Worm (Caenorhabditis elegans) whole organism, mixed stage, embryonic: ENCODE data around the gene F14F7.5.

ENCODE experiments used
- M03D4.4 ChIP-seq: sonication (generic microtip); optimal IDR thresholded peaks from 2 replicates; lab custom pipeline; 2017; ENCODE audit warnings: mild to moderate bottlenecking, missing genetic modification characterization, missing compliant biosample characterization
- bed-3 ChIP-seq: fragments of 200-800 bp; sonication (Bioruptor generic); optimal IDR thresholded peaks from 3 replicates; lab custom pipeline; 2018; ENCODE audit warnings: mild to moderate bottlenecking, missing genetic modification characterization, moderate library complexity, missing compliant biosample characterization
- blmp-1 ChIP-seq: fragments of 150-350 bp; optimal IDR thresholded peaks from 2 replicates; lab custom pipeline; 2014; ENCODE audit warnings: missing biosample characterization, missing genetic modification characterization
- ceh-39 ChIP-seq: fragments of 150-350 bp; optimal IDR thresholded peaks from 2 replicates; lab custom pipeline; 2014; ENCODE audit warnings: missing biosample characterization, missing genetic modification characterization
- ceh-43 ChIP-seq: fragments of 200-800 bp; sonication (Bioruptor generic); optimal IDR thresholded peaks from 2 replicates; lab custom pipeline; 2018; ENCODE audit warnings: mild to moderate bottlenecking, missing genetic modification characterization, moderate library complexity, missing compliant biosample characterization
- ceh-83 ChIP-seq: fragments of 200-800 bp; sonication (Bioruptor generic); optimal IDR thresholded peaks from 2 replicates; lab custom pipeline; 2018; ENCODE audit warnings: mild to moderate bottlenecking, missing genetic modification characterization, missing compliant biosample characterization
- ces-1 ChIP-seq: fragments of 150-350 bp; optimal IDR thresholded peaks from 2 replicates; lab custom pipeline; 2014; ENCODE audit warnings: missing biosample characterization, missing genetic modification reagents, missing genetic modification characterization
- cnd-1 ChIP-seq: fragments of 200-800 bp; sonication (Bioruptor generic); optimal IDR thresholded peaks from 2 replicates; lab custom pipeline; 2018; ENCODE audit warnings: mild to moderate bottlenecking, missing genetic modification characterization, missing compliant biosample characterization
- drap-1 ChIP-seq: fragments of 200-800 bp; sonication (Bioruptor generic); optimal IDR thresholded peaks from 3 replicates; lab custom pipeline; 2018; ENCODE audit warnings: mild to moderate bottlenecking, missing genetic modification characterization, missing compliant biosample characterization
- elt-1 ChIP-seq: sonication (generic microtip); optimal IDR thresholded peaks from 2 replicates; lab custom pipeline; 2017; ENCODE audit warnings: missing genetic modification characterization, mild to moderate bottlenecking, missing compliant biosample characterization, antibody characterized with exemption, moderate library complexity, borderline replicate concordance; ENCODE audit not compliant: insufficient read depth
- elt-3 ChIP-seq: fragments of 150-350 bp; optimal IDR thresholded peaks from 2 replicates; lab custom pipeline; 2014; ENCODE audit warnings: missing biosample characterization, missing genetic modification characterization
- flh-1 ChIP-seq: fragments of 200-800 bp; sonication (Bioruptor generic); optimal IDR thresholded peaks from 2 replicates; lab custom pipeline; 2018; ENCODE audit warnings: mild to moderate bottlenecking, missing genetic modification characterization, moderate library complexity, missing compliant biosample characterization
- ham-2 ChIP-seq: fragments of 200-800 bp; sonication (Bioruptor generic); optimal IDR thresholded peaks from 2 replicates; lab custom pipeline; 2018; ENCODE audit warnings: mild to moderate bottlenecking, missing genetic modification characterization, missing compliant biosample characterization
- hlh-1 ChIP-seq: fragments of 150-350 bp; optimal IDR thresholded peaks from 2 replicates; lab custom pipeline; 2014; ENCODE audit warnings: missing biosample characterization, missing genetic modification reagents, missing genetic modification characterization
- lin-13 ChIP-seq: fragments of 150-350 bp; optimal IDR thresholded peaks from 2 replicates; lab custom pipeline; 2014; ENCODE audit warnings: missing biosample characterization, missing genetic modification characterization
- lin-32 ChIP-seq: fragments of 200-800 bp; sonication (Bioruptor generic); optimal IDR thresholded peaks from 2 replicates; lab custom pipeline; 2018; ENCODE audit warnings: mild to moderate bottlenecking, missing genetic modification characterization, missing compliant biosample characterization
- lsy-2 ChIP-seq: fragments of 150-350 bp; optimal IDR thresholded peaks from 2 replicates; lab custom pipeline; 2014; ENCODE audit warnings: missing biosample characterization, missing genetic modification characterization
- mab-5 ChIP-seq: fragments of 150-350 bp; optimal IDR thresholded peaks from 2 replicates; lab custom pipeline; 2014; ENCODE audit warnings: missing biosample characterization, missing genetic modification characterization
- mep-1 ChIP-seq: fragments of 150-350 bp; optimal IDR thresholded peaks from 2 replicates; lab custom pipeline; 2017; ENCODE audit warnings: missing biosample characterization, missing genetic modification reagents, missing genetic modification characterization, inconsistent platforms
- mls-2 ChIP-seq: sonication (generic microtip); optimal IDR thresholded peaks from 2 replicates; lab custom pipeline; 2016; ENCODE audit warnings: mild to moderate bottlenecking, missing genetic modification characterization, moderate library complexity, missing compliant biosample characterization
- nhr-12 ChIP-seq: fragments of 150-350 bp; optimal IDR thresholded peaks from 2 replicates; lab custom pipeline; 2014; ENCODE audit warnings: missing biosample characterization, missing genetic modification characterization
- nhr-2 ChIP-seq: fragments of 150-350 bp; optimal IDR thresholded peaks from 2 replicates; lab custom pipeline; 2014; ENCODE audit warnings: missing biosample characterization, missing genetic modification characterization
- nhr-237 ChIP-seq: fragments of 150-350 bp; optimal IDR thresholded peaks from 2 replicates; lab custom pipeline; 2014; ENCODE audit warnings: missing biosample characterization, missing genetic modification characterization
- nhr-28 ChIP-seq: fragments of 150-350 bp; optimal IDR thresholded peaks from 2 replicates; lab custom pipeline; 2014; ENCODE audit warnings: missing biosample characterization, missing genetic modification characterization
- nhr-76 ChIP-seq: sonication (generic microtip); optimal IDR thresholded peaks from 2 replicates; lab custom pipeline; 2017; ENCODE audit warnings: missing biosample characterization, missing genetic modification characterization
- pha-4 ChIP-seq: fragments of 150-350 bp; optimal IDR thresholded peaks from 2 replicates; lab custom pipeline; 2018; ENCODE audit warnings: missing biosample characterization, missing genetic modification reagents, missing genetic modification characterization
- sem-2 ChIP-seq: fragments of 200-800 bp; sonication (Bioruptor generic); optimal IDR thresholded peaks from 2 replicates; lab custom pipeline; 2018; ENCODE audit warnings: mild to moderate bottlenecking, missing genetic modification characterization, missing compliant biosample characterization
- snpc-4 ChIP-seq: fragments of 150-350 bp; optimal IDR thresholded peaks from 2 replicates; lab custom pipeline; 2014; ENCODE audit warnings: missing biosample characterization, missing genetic modification characterization
- sptf-1 ChIP-seq: sonication (generic microtip); optimal IDR thresholded peaks from 2 replicates; lab custom pipeline; 2017; ENCODE audit warnings: mild to moderate bottlenecking, missing genetic modification characterization, moderate library complexity, missing compliant biosample characterization
- tbx-8 ChIP-seq: fragments of 200-800 bp; sonication (Bioruptor generic); optimal IDR thresholded peaks from 2 replicates; lab custom pipeline; 2018; ENCODE audit warnings: mild to moderate bottlenecking, missing genetic modification characterization, moderate library complexity, missing compliant biosample characterization
- unc-120 ChIP-seq: sonication (generic microtip); optimal IDR thresholded peaks from 2 replicates; lab custom pipeline; 2017; ENCODE audit warnings: missing genetic modification characterization, missing compliant biosample characterization; ENCODE audit not compliant: poor library complexity, severe bottlenecking
- unc-39 ChIP-seq: fragments of 150-350 bp; optimal IDR thresholded peaks from 2 replicates; lab custom pipeline; 2014; ENCODE audit warnings: missing biosample characterization, missing genetic modification characterization
- unc-62 ChIP-seq: fragments of 150-350 bp; optimal IDR thresholded peaks from 2 replicates; lab custom pipeline; 2014; ENCODE audit warnings: missing biosample characterization, missing genetic modification reagents, missing genetic modification characterization
- zip-8 ChIP-seq: fragments of 150-350 bp; optimal IDR thresholded peaks from 2 replicates; lab custom pipeline; 2014; ENCODE audit warnings: missing biosample characterization, missing genetic modification characterization
- ztf-11 ChIP-seq: fragments of 150-350 bp; optimal IDR thresholded peaks from 2 replicates; lab custom pipeline; 2014; ENCODE audit warnings: missing biosample characterization, missing genetic modification characterization

Gene F14F7.5

ce11 chrIII:13067884-13068767, 36.3 kb downstream of the F14F7.5 start:
- TF ChIP-seq blmp-1 (tag; lab: Kevin White, UChicago) (peak; percentile 17), M03D4.4 (peak; percentile 57), snpc-4 (tag; lab: Kevin White, UChicago) (no peak), nhr-2 (tag; lab: Kevin White, UChicago) (peak; percentile 26), zip-8 (tag; lab: Kevin White, UChicago) (no peak), nhr-237 (tag; lab: Kevin White, UChicago) (peak; percentile 4), unc-62 (peak; percentile 61), pha-4 (no peak), elt-1 (tag; lab: Kevin White, UChicago) (no peak), lin-32 (GFP tag; lab: Kevin White, UChicago) (no peak), sem-2 (peak; percentile 39), mep-1 (tag; lab: Kevin White, UChicago) (peak; percentile 73), drap-1 (GFP tag; lab: Kevin White, UChicago) (peak; percentile 80), elt-3 (tag; lab: Kevin White, UChicago) (no peak), ham-2 (GFP tag; lab: Kevin White, UChicago) (peak; percentile 98), ceh-39 (tag; lab: Kevin White, UChicago) (no peak), unc-39 (tag; lab: Kevin White, UChicago) (no peak), nhr-12 (tag; lab: Kevin White, UChicago) (no peak), mls-2 (tag; lab: Kevin White, UChicago) (peak; percentile 91), hlh-1 (tag; lab: Kevin White, UChicago) (peak; percentile 39), bed-3 (GFP tag; lab: Kevin White, UChicago) (peak; percentile 45), sptf-1 (tag; lab: Kevin White, UChicago) (peak; percentile 82), flh-1 (GFP tag; lab: Kevin White, UChicago) (peak; percentile 12), tbx-8 (GFP tag; lab: Kevin White, UChicago) (no peak), nhr-28 (tag; lab: Kevin White, UChicago) (no peak), ceh-83 (GFP tag; lab: Kevin White, UChicago) (no peak), nhr-76 (peak; percentile 45), ceh-43 (GFP tag; lab: Kevin White, UChicago) (peak; percentile 12), ztf-11 (tag; lab: Kevin White, UChicago) (peak; percentile 85), mab-5 (tag; lab: Kevin White, UChicago) (no peak), lin-13 (no peak), cnd-1 (tag; lab: Kevin White, UChicago) (peak; percentile 64), unc-120 (tag; lab: Kevin White, UChicago) (peak; percentile 96), lsy-2 (tag; lab: Kevin White, UChicago) (peak; percentile 67), ces-1 (peak; percentile 65)

- TF ChIP-seq tbx-8 (GFP tag; lab: Kevin White, UChicago): no peak
- no peak for TF ChIP-seq unc-120 (tag; lab: Kevin White, UChicago)
- no peak for TF ChIP-seq blmp-1 (tag; lab: Kevin White, UChicago)
- TF ChIP-seq elt-1 (tag; lab: Kevin White, UChicago): no peak
- no peak for TF ChIP-seq mep-1 (tag; lab: Kevin White, UChicago)
- no peak for TF ChIP-seq drap-1 (GFP tag; lab: Kevin White, UChicago)
- TF ChIP-seq sem-2: no peak
- no peak for TF ChIP-seq nhr-76
- TF ChIP-seq lsy-2 (tag; lab: Kevin White, UChicago): no peak
- no peak for TF ChIP-seq snpc-4 (tag; lab: Kevin White, UChicago)
- no peak for TF ChIP-seq ham-2 (GFP tag; lab: Kevin White, UChicago)
- no peak for TF ChIP-seq M03D4.4
- no peak for TF ChIP-seq ztf-11 (tag; lab: Kevin White, UChicago)
- no peak for TF ChIP-seq elt-3 (tag; lab: Kevin White, UChicago)
- no peak for TF ChIP-seq nhr-237 (tag; lab: Kevin White, UChicago)
- TF ChIP-seq sptf-1 (tag; lab: Kevin White, UChicago): no peak
- TF ChIP-seq pha-4: no peak
- no peak for TF ChIP-seq nhr-12 (tag; lab: Kevin White, UChicago)
- TF ChIP-seq, all 35 proteins: peak for 0
These were observed 37.6 kb downstream of the F14F7.5 start for ce11 chrIII:13069416-13069815.
